Worm (Caenorhabditis elegans) whole organism, L4 larva: ENCODE data around the gene str-19.

Experiments
- ama-1 ChIP-seq: fragments of 150-350 bp; optimal IDR thresholded peaks from 2 replicates; lab custom pipeline; 2014; ENCODE audit warnings: inconsistent platforms, mixed read lengths
- attf-4 ChIP-seq: sonication (generic microtip); optimal IDR thresholded peaks from 3 replicates; lab custom pipeline; 2017; ENCODE audit warnings: missing biosample characterization, missing genetic modification characterization
- ceh-44 ChIP-seq: fragments of 200-800 bp; sonication (Bioruptor generic); IDR thresholded peaks from 2 replicates; pipeline ENCODE4 v1.3.6; 2022; ENCODE audit warnings: missing genetic modification reagents, missing genetic modification characterization, missing compliant biosample characterization
- fkh-10 ChIP-seq: fragments of 150-350 bp; optimal IDR thresholded peaks from 2 replicates; lab custom pipeline; 2014; ENCODE audit warnings: missing biosample characterization, missing genetic modification reagents, missing genetic modification characterization
- hlh-11 ChIP-seq: fragments of 200-800 bp; sonication (Bioruptor generic); optimal IDR thresholded peaks from 2 replicates; lab custom pipeline; 2018; ENCODE audit warnings: mild to moderate bottlenecking, missing genetic modification characterization, missing compliant biosample characterization
- lin-15B ChIP-seq: fragments of 150-350 bp; sonication (generic microtip); optimal IDR thresholded peaks from 3 replicates; lab custom pipeline; 2014; ENCODE audit warnings: missing biosample characterization, missing genetic modification characterization
- lin-38 ChIP-seq: fragments of 200-800 bp; sonication (Bioruptor generic); IDR thresholded peaks from 2 replicates; pipeline ENCODE4 v1.3.6; 2022; ENCODE audit warnings: missing genetic modification reagents, missing genetic modification characterization, missing compliant biosample characterization
- lsy-2 ChIP-seq, 2 experiments: fragments of 150-350 bp in 1 of 2; sonication (generic microtip) in 1 of 2; optimal IDR thresholded peaks; 2 replicates each; lab custom pipeline; 2014 to 2017; ENCODE audit warnings: missing biosample characterization in 2 of 2, missing genetic modification characterization in 2 of 2
- mxl-3 ChIP-seq: fragments of 200-800 bp; sonication (Bioruptor generic); optimal IDR thresholded peaks from 2 replicates; lab custom pipeline; 2018; ENCODE audit warnings: mild to moderate bottlenecking, missing genetic modification characterization, missing compliant biosample characterization
- nhr-11 ChIP-seq: fragments of 150-350 bp; optimal IDR thresholded peaks from 2 replicates; lab custom pipeline; 2014; ENCODE audit warnings: missing biosample characterization, missing genetic modification characterization
- nhr-25 ChIP-seq: sonication (generic microtip); optimal IDR thresholded peaks from 2 replicates; lab custom pipeline; 2017; ENCODE audit warnings: missing genetic modification characterization, mild to moderate bottlenecking, missing compliant biosample characterization, antibody characterized with exemption, moderate library complexity, borderline replicate concordance; ENCODE audit not compliant: insufficient read depth
- snpc-1.2 ChIP-seq: fragments of 200-800 bp; sonication (Bioruptor generic); IDR thresholded peaks from 2 replicates; pipeline ENCODE4 v1.3.6; 2022; ENCODE audit warnings: missing genetic modification reagents, missing genetic modification characterization, missing compliant biosample characterization
- unc-62 ChIP-seq, 3 experiments: fragments of 150-350 bp in 1 of 3; sonication (generic microtip); optimal IDR thresholded peaks in 2 of 3; peaks in 1 of 3; 1 replicate in 1 of 3; 2 replicates in 2 of 3; lab custom pipeline; 2014 to 2017; ENCODE audit warnings: missing biosample characterization in 3 of 3, missing genetic modification characterization in 3 of 3, missing genetic modification reagents in 3 of 3, missing genotype in 1 of 3
- zag-1 ChIP-seq: fragments of 150-350 bp; optimal IDR thresholded peaks from 2 replicates; lab custom pipeline; 2014; ENCODE audit warnings: missing biosample characterization, missing genetic modification characterization

ce11 chrV:15782494-15782893 is 38.2 kb upstream of the str-19 start, which contains the start of gene T26E4.3:
- TF ChIP-seq fkh-10 (GFP tag; lab: Kevin White, UChicago) (no peak), lin-15B (tag; lab: Kevin White, UChicago) (no peak), nhr-11 (tag; lab: Kevin White, UChicago) (no peak), lin-38 (GFP tag; lab: Robert Waterston, UW) (no peak), attf-4 (tag; lab: Kevin White, UChicago) (no peak), zag-1 (tag; lab: Kevin White, UChicago) (no peak), hlh-11 (tag; lab: Kevin White, UChicago) (no peak), unc-62 (GFP tag; optimal IDR thresholded peaks at IDR 0.05 in 1 of 2; lab: Kevin White, UChicago) (no peak), unc-62 (tag; optimal IDR thresholded peaks at IDR 0.05; lab: Kevin White, UChicago) (no peak), snpc-1.2 (GFP tag; lab: Robert Waterston, UW) (no peak), mxl-3 (GFP tag; lab: Kevin White, UChicago) (no peak), ceh-44 (GFP tag; lab: Robert Waterston, UW) (no peak), nhr-25 (no peak), ama-1 (lab: Kevin White, UChicago) (no peak), lsy-2 (tag; optimal IDR thresholded peaks at IDR 0.05; lab: Kevin White, UChicago) (no peak)
